Worm (Caenorhabditis elegans) whole organism, young adult: ENCODE data around the gene nhr-267.

Experiments used
- B0019.2 ChIP-seq: fragments of 200-800 bp; sonication (Bioruptor generic); conservative IDR thresholded peaks from 2 replicates; pipeline ENCODE4 v1.3.6; 2022; ENCODE audit warnings: missing genetic modification reagents, missing genetic modification characterization, missing compliant biosample characterization
- F52B5.7 ChIP-seq: sonication (generic microtip); optimal IDR thresholded peaks from 2 replicates; lab custom pipeline; 2016; ENCODE audit warnings: mild to moderate bottlenecking, missing genetic modification characterization, missing compliant biosample characterization
- K11D2.4 ChIP-seq: fragments of 200-800 bp; sonication (Bioruptor generic); IDR thresholded peaks from 2 replicates; pipeline ENCODE4 v1.3.6; 2022; ENCODE audit warnings: missing genetic modification reagents, missing genetic modification characterization, missing compliant biosample characterization
- Y95B8A.8 ChIP-seq: fragments of 200-800 bp; sonication (Bioruptor generic); IDR thresholded peaks from 2 replicates; pipeline ENCODE4 v1.3.6; 2022; ENCODE audit warnings: missing genetic modification reagents, missing genetic modification characterization, missing compliant biosample characterization
- die-1 ChIP-seq: sonication (generic microtip); optimal IDR thresholded peaks from 2 replicates; lab custom pipeline; 2016; ENCODE audit warnings: missing genotype, mild to moderate bottlenecking, missing genetic modification characterization, missing compliant biosample characterization
- efl-1 ChIP-seq: fragments of 150-350 bp; optimal IDR thresholded peaks from 2 replicates; lab custom pipeline; 2014; ENCODE audit warnings: missing biosample characterization, missing genetic modification reagents, missing genetic modification characterization
- lin-40 ChIP-seq: sonication (generic microtip); optimal IDR thresholded peaks from 2 replicates; lab custom pipeline; 2016; ENCODE audit warnings: missing genetic modification characterization, mild to moderate bottlenecking, missing compliant biosample characterization, missing genotype, missing genetic modification reagents
- sdz-38 ChIP-seq: sonication (generic microtip); optimal IDR thresholded peaks from 2 replicates; lab custom pipeline; 2016; ENCODE audit warnings: missing genotype, missing genetic modification characterization, missing compliant biosample characterization
- snpc-3.4 ChIP-seq: sonication (generic microtip); optimal IDR thresholded peaks from 2 replicates; lab custom pipeline; 2017; ENCODE audit warnings: missing genetic modification characterization, mild to moderate bottlenecking, missing compliant biosample characterization, antibody characterized with exemption, moderate library complexity, missing genotype, missing genetic modification reagents
- somi-1 ChIP-seq: fragments of 200-800 bp; sonication (Bioruptor generic); optimal IDR thresholded peaks from 2 replicates; lab custom pipeline; 2018; ENCODE audit warnings: mild to moderate bottlenecking, missing genetic modification characterization, missing compliant biosample characterization
- sptf-2 ChIP-seq: fragments of 200-800 bp; sonication (Bioruptor generic); optimal IDR thresholded peaks from 2 replicates; lab custom pipeline; 2018; ENCODE audit warnings: mild to moderate bottlenecking, missing genetic modification characterization, missing compliant biosample characterization
- tlf-1 ChIP-seq: fragments of 200-800 bp; sonication (Bioruptor generic); optimal IDR thresholded peaks from 2 replicates; lab custom pipeline; 2018; ENCODE audit warnings: mild to moderate bottlenecking, missing genetic modification characterization, missing compliant biosample characterization
- ztf-18 ChIP-seq: sonication (generic microtip); optimal IDR thresholded peaks from 2 replicates; lab custom pipeline; 2016; ENCODE audit warnings: missing genotype, mild to moderate bottlenecking, missing genetic modification characterization, missing compliant biosample characterization

ce11 chrIV:9261687-9262086, 24.5 kb downstream of the nhr-267 start, which contains the start of gene col-120:
- TF ChIP-seq B0019.2 (GFP tag; lab: Robert Waterston, UW) (no peak), somi-1 (GFP tag; lab: Kevin White, UChicago) (no peak), ztf-18 (tag; lab: Kevin White, UChicago) (no peak), lin-40 (tag; lab: Kevin White, UChicago) (no peak), F52B5.7 (tag; lab: Kevin White, UChicago) (no peak), snpc-3.4 (tag; lab: Kevin White, UChicago) (no peak), die-1 (tag; lab: Kevin White, UChicago) (no peak), sdz-38 (tag; lab: Kevin White, UChicago) (no peak), sptf-2 (GFP tag; lab: Kevin White, UChicago) (no peak), Y95B8A.8 (no peak), K11D2.4 (GFP tag; lab: Robert Waterston, UW) (no peak), tlf-1 (GFP tag; lab: Kevin White, UChicago) (no peak), efl-1 (no peak)
